Worm (Caenorhabditis elegans): ENCODE measurements around the gene Y54F10AL.1.

The Y54F10AL.1 gene

DNA sequence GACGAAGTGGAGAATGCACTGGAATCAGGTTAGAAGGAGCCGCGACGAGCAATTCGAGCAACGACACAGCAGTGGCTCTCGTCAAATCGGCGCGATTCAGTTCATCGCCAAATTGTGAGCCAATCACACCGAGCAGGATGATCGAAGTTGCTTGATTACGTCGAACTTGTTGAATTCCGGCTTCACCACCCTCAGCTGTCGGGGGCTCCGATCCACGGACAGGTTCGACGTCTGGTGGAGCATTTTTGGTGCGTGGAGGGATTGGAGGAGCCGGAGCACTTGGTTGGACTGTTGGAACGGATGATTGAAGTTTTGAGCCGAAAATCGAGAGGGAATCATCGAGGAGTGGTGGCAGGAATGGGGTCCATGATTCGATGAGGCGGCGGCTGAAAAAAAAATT lies 28.0 kb downstream of the Y54F10AL.1 start:
- TF ChIP-seq Y53G8AR.9 (GFP tag; conservative IDR thresholded peaks at IDR 0.05), result no peak
- no peak for TF ChIP-seq snpc-1.1 (tag; optimal IDR thresholded peaks at IDR 0.05; ENCODE audit: insufficient read depth)
- no peak for TF ChIP-seq hrde-1 (tag; optimal IDR thresholded peaks at IDR 0.05; ENCODE audit: borderline replicate concordance)
- no peak for TF ChIP-seq dpff-1 (tag; optimal IDR thresholded peaks at IDR 0.05)
- TF ChIP-seq zfh-2 (GFP tag; conservative IDR thresholded peaks at IDR 0.05), result peak; percentile 60; the same call in 1 of the 2 replicates
- TF ChIP-seq snpc-1.3 (tag; optimal IDR thresholded peaks at IDR 0.05; ENCODE audit: insufficient read depth), result no peak
- TF ChIP-seq rpc-1 (optimal IDR thresholded peaks at IDR 0.05), result no peak
- TF ChIP-seq rpc-1 (tag; optimal IDR thresholded peaks at IDR 0.05), result no peak
- no peak for TF ChIP-seq lsy-27 (tag; optimal IDR thresholded peaks at IDR 0.05; ENCODE audit: borderline replicate concordance, insufficient read depth)

- no peak for TF ChIP-seq F39B2.1 (GFP tag; IDR thresholded peaks at IDR 0.05)
- peak; percentile 87 for TF ChIP-seq pbrm-1 (GFP tag; IDR thresholded peaks at IDR 0.05)
- TF ChIP-seq ama-1 (optimal IDR thresholded peaks at IDR 0.05), result no peak
- TF ChIP-seq ama-1 (GFP tag; optimal IDR thresholded peaks at IDR 0.05), result no peak
- no peak for TF ChIP-seq F55B11.4 (tag; optimal IDR thresholded peaks at IDR 0.05; ENCODE audit: borderline replicate concordance, insufficient read depth)
- peak; percentile 69 for TF ChIP-seq tbp1 (GFP tag; optimal IDR thresholded peaks at IDR 0.05)
- peak; percentile 83 for TF ChIP-seq lin-40 (tag; optimal IDR thresholded peaks at IDR 0.05)
- no peak for TF ChIP-seq B0261.1 (tag; optimal IDR thresholded peaks at IDR 0.05)
- peak; percentile 81 for TF ChIP-seq ceh-91 (GFP tag; IDR thresholded peaks at IDR 0.05)
- TF ChIP-seq ccch-3 (GFP tag; optimal IDR thresholded peaks at IDR 0.05), result no peak
- TF ChIP-seq dpl-1 (GFP tag; optimal IDR thresholded peaks at IDR 0.05), result peak; percentile 62
- TF ChIP-seq pha-4 (tag; optimal IDR thresholded peaks at IDR 0.05), result no peak
- TF ChIP-seq zim-3 (tag; optimal IDR thresholded peaks at IDR 0.05), result no peak
- no peak for TF ChIP-seq Y53F4B.3 (GFP tag; IDR thresholded peaks at IDR 0.05)
- TF ChIP-seq attf-3 (GFP tag; conservative IDR thresholded peaks at IDR 0.05), result no peak; the same call in 1 of the 2 replicates
- TF ChIP-seq cebp-2 (GFP tag; IDR thresholded peaks at IDR 0.05), result no peak
- TF ChIP-seq him-1 (tag; optimal IDR thresholded peaks at IDR 0.05), result no peak
- TF ChIP-seq ztf-3 (GFP tag; optimal IDR thresholded peaks at IDR 0.05), result no peak
- no peak for TF ChIP-seq hlh-12 (tag; optimal IDR thresholded peaks at IDR 0.05)
- no peak for TF ChIP-seq nhr-120 (GFP tag; IDR thresholded peaks at IDR 0.05)
- TF ChIP-seq F33H1.4 (GFP tag; IDR thresholded peaks at IDR 0.05), result peak; percentile 100
- TF ChIP-seq bed-2 (GFP tag; IDR thresholded peaks at IDR 0.05), result no peak
- peak; percentile 38 for TF ChIP-seq efl-1 (GFP tag; optimal IDR thresholded peaks at IDR 0.05)
- peak; percentile 96 for TF ChIP-seq attf-5 (GFP tag; optimal IDR thresholded peaks at IDR 0.05)
- TF ChIP-seq C17E4.6 (GFP tag; IDR thresholded peaks at IDR 0.05), result 0 out of 2 replicates have a peak, but pooled peaks have one; percentile 40
- TF ChIP-seq Y67H2A.10 (GFP tag; conservative IDR thresholded peaks at IDR 0.05), result peak; percentile 44; the same call in 1 of the 2 replicates
- TF ChIP-seq ets-4 (GFP tag; optimal IDR thresholded peaks at IDR 0.05), result no peak
- TF ChIP-seq let-607 (tag; optimal IDR thresholded peaks at IDR 0.05), result peak in 1 of 2 experiments; percentile 72
- no peak for TF ChIP-seq mel-28 (tag; optimal IDR thresholded peaks at IDR 0.05; ENCODE audit: borderline replicate concordance)
- no peak for TF ChIP-seq sptf-2 (GFP tag; optimal IDR thresholded peaks at IDR 0.05)
- TF ChIP-seq akir-1 (GFP tag; optimal IDR thresholded peaks at IDR 0.05), result no peak
- no peak for TF ChIP-seq lsy-27 (tag; optimal IDR thresholded peaks at IDR 0.05; ENCODE audit: borderline replicate concordance, insufficient read depth)
- TF ChIP-seq ceh-27 (GFP tag; optimal IDR thresholded peaks at IDR 0.05), result no peak
- TF ChIP-seq attf-6 (GFP tag; IDR thresholded peaks at IDR 0.05), result no peak
- TF ChIP-seq ztf-6 (GFP tag; IDR thresholded peaks at IDR 0.05), result no peak
- TF ChIP-seq lsl-1 (GFP tag; optimal IDR thresholded peaks at IDR 0.05), result peak; percentile 80
- TF ChIP-seq hlh-26 (GFP tag; conservative IDR thresholded peaks at IDR 0.05), result no peak
- peak; percentile 83 for TF ChIP-seq lin-54 (GFP tag; optimal IDR thresholded peaks at IDR 0.05)
- TF ChIP-seq ZK185.1 (tag; optimal IDR thresholded peaks at IDR 0.05; ENCODE audit: poor library complexity, severe bottlenecking), result peak; percentile 86
Measured at ce11 chrIII:2528621-2529113, 41.2 kb downstream of the Y54F10AL.1 start, which contains the start of the genes Y54F10AM.15, rbc-2 and ndua-8. Gene Y54F10AM.15 (minus strand): TSS chrIII:2528679. Gene rbc-2 (minus strand): TSS chrIII:2528689. Gene ndua-8 (plus strand): TSS chrIII:2529063.
